Fruit fly (Drosophila melanogaster) whole organism, embryonic: Measurements from ENCODE around the gene Liprin-beta.

Source experiments
- Awh ChIP-seq: fragments of 200-800 bp; sonication (Bioruptor generic); IDR thresholded peaks from 2 replicates; pipeline ENCODE4, ENCODE4 v1.3.6; 2022; ENCODE audit warnings: missing biosample characterization, missing genetic modification characterization
- Bgb ChIP-seq: fragments of 200-800 bp; sonication (Bioruptor generic); IDR thresholded peaks from 2 replicates; pipeline ENCODE4 v1.3.6; 2022; ENCODE audit warnings: missing biosample characterization, missing genetic modification characterization; ENCODE audit not compliant: partially characterized antibody
- CG11696 ChIP-seq: fragments of 200-800 bp; sonication (Bioruptor generic); IDR thresholded peaks from 2 replicates; pipeline ENCODE4 v1.3.6; 2022; ENCODE audit warnings: missing biosample characterization, missing genetic modification characterization
- CG12391 ChIP-seq: fragments of 200-800 bp; sonication (Bioruptor generic); optimal IDR thresholded peaks from 3 replicates; lab custom pipeline; 2018; ENCODE audit warnings: missing biosample characterization, mild to moderate bottlenecking, missing genetic modification characterization, moderate library complexity
- CG13624 ChIP-seq: fragments of 200-800 bp; sonication (Bioruptor generic); optimal IDR thresholded peaks from 2 replicates; lab custom pipeline; 2016; ENCODE audit warnings: missing biosample characterization, missing genetic modification characterization
- CG13894 ChIP-seq: fragments of 200-800 bp; sonication (Bioruptor generic); optimal IDR thresholded peaks from 3 replicates; lab custom pipeline; 2018; ENCODE audit warnings: missing biosample characterization, mild to moderate bottlenecking, missing genetic modification characterization, moderate library complexity
- CG15011 ChIP-seq: fragments of 200-800 bp; sonication (Bioruptor generic); optimal IDR thresholded peaks from 3 replicates; lab custom pipeline; 2018; ENCODE audit warnings: missing biosample characterization, mild to moderate bottlenecking, missing genetic modification characterization
- CG18476 ChIP-seq: fragments of 200-800 bp; sonication (Bioruptor generic); optimal IDR thresholded peaks from 2 replicates; lab custom pipeline; 2016; ENCODE audit warnings: missing biosample characterization, mild to moderate bottlenecking, missing genetic modification characterization
- CG18599 ChIP-seq: fragments of 200-800 bp; sonication (Bioruptor generic); optimal IDR thresholded peaks from 3 replicates; lab custom pipeline; 2017; ENCODE audit warnings: missing biosample characterization, missing genetic modification characterization, mild to moderate bottlenecking, moderate library complexity, missing genetic modification reagents
- CG18619 ChIP-seq: fragments of 200-800 bp; sonication (Bioruptor generic); optimal IDR thresholded peaks from 3 replicates; lab custom pipeline; 2017; ENCODE audit warnings: missing biosample characterization, mild to moderate bottlenecking, missing genetic modification characterization
- CG2120 ChIP-seq: fragments of 200-800 bp; sonication (Bioruptor generic); optimal IDR thresholded peaks from 3 replicates; lab custom pipeline; 2016; ENCODE audit warnings: missing biosample characterization, missing genetic modification characterization
- CG34422 ChIP-seq: fragments of 200-800 bp; sonication (Bioruptor generic); IDR thresholded peaks from 3 replicates; pipeline ENCODE4 v1.3.6; 2022; ENCODE audit warnings: missing biosample characterization, missing genetic modification characterization
- CG43689 ChIP-seq: fragments of 200-800 bp; sonication (Bioruptor generic); IDR thresholded peaks from 2 replicates; pipeline ENCODE4 v1.3.6; 2022; ENCODE audit warnings: missing biosample characterization, missing genetic modification characterization
- CG6791 ChIP-seq: fragments of 200-800 bp; sonication (Bioruptor generic); IDR thresholded peaks from 3 replicates; pipeline ENCODE4 v1.3.6; 2022; ENCODE audit warnings: missing biosample characterization, missing genetic modification characterization; ENCODE audit not compliant: partially characterized antibody
- CG8359 ChIP-seq: fragments of 200-800 bp; sonication (Bioruptor generic); optimal IDR thresholded peaks from 2 replicates; lab custom pipeline; 2017; ENCODE audit warnings: missing biosample characterization, mild to moderate bottlenecking, missing genetic modification characterization, borderline replicate concordance
- CG8944 ChIP-seq: fragments of 200-800 bp; sonication (Bioruptor generic); optimal IDR thresholded peaks from 3 replicates; lab custom pipeline; 2016; ENCODE audit warnings: missing biosample characterization, missing genetic modification characterization
- CG9609 ChIP-seq: fragments of 200-800 bp; sonication (Bioruptor generic); optimal IDR thresholded peaks from 3 replicates; lab custom pipeline; 2016; ENCODE audit warnings: missing biosample characterization, missing genetic modification characterization
- Drgx ChIP-seq: fragments of 200-800 bp; sonication (Bioruptor generic); IDR thresholded peaks from 2 replicates; pipeline ENCODE4 v1.3.6; 2022; ENCODE audit warnings: missing biosample characterization, missing genetic modification characterization
- H15 ChIP-seq: fragments of 200-800 bp; sonication (Bioruptor generic); IDR thresholded peaks from 3 replicates; pipeline ENCODE4 v1.3.6; 2022; ENCODE audit warnings: missing biosample characterization, missing genetic modification characterization
- Hmx ChIP-seq: fragments of 200-800 bp; sonication (Bioruptor generic); optimal IDR thresholded peaks from 2 replicates; lab custom pipeline; 2016; ENCODE audit warnings: missing biosample characterization, missing genetic modification characterization
- MBD-R2 ChIP-seq: fragments of 200-800 bp; sonication (Bioruptor generic); IDR thresholded peaks from 2 replicates; pipeline ENCODE4 v1.3.6; 2022; ENCODE audit warnings: missing biosample characterization, missing genetic modification characterization
- Med ChIP-seq: fragments of 200-800 bp; sonication (Bioruptor generic); peaks from one replicate; lab custom pipeline; 2016; ENCODE audit warnings: missing biosample characterization, missing genetic modification characterization, mild to moderate bottlenecking, inconsistent platforms, moderate library complexity
- NfI ChIP-seq: fragments of 200-800 bp; sonication (Bioruptor generic); optimal IDR thresholded peaks from 3 replicates; lab custom pipeline; 2018; ENCODE audit warnings: missing biosample characterization, mild to moderate bottlenecking, missing genetic modification characterization, moderate library complexity
- Trl ChIP-seq, 3 experiments: fragments of >200 bp in 2 of 3; fragments of 200-800 bp in 1 of 3; sonication (Bioruptor generic) in 1 of 3; optimal IDR thresholded peaks; 2 replicates in 1 of 3; 3 replicates in 2 of 3; lab custom pipeline; 2016 to 2017; ENCODE audit warnings: missing biosample characterization in 1 of 3, missing genetic modification characterization in 1 of 3
- ab ChIP-seq: fragments of 200-800 bp; sonication (Bioruptor generic); optimal IDR thresholded peaks from 2 replicates; lab custom pipeline; 2016; ENCODE audit warnings: missing biosample characterization, missing genetic modification characterization
- bsh ChIP-seq, 2 experiments: fragments of 200-800 bp; sonication (Bioruptor generic); optimal IDR thresholded peaks; 2 replicates each; lab custom pipeline; 2017 to 2018; ENCODE audit warnings: mild to moderate bottlenecking in 2 of 2, missing biosample characterization in 2 of 2, missing genetic modification characterization in 2 of 2, moderate library complexity in 1 of 2
- crol ChIP-seq: fragments of 200-800 bp; sonication (Bioruptor generic); IDR thresholded peaks from 2 replicates; pipeline ENCODE4 v1.3.6; 2022; ENCODE audit warnings: missing biosample characterization, missing genetic modification characterization
- dysf ChIP-seq: fragments of 200-800 bp; sonication (Bioruptor generic); IDR thresholded peaks from 3 replicates; pipeline ENCODE4 v1.3.6; 2022; ENCODE audit warnings: missing biosample characterization, missing genetic modification characterization
- gem ChIP-seq: fragments of 200-800 bp; sonication (Bioruptor generic); optimal IDR thresholded peaks from 2 replicates; lab custom pipeline; 2019; ENCODE audit warnings: missing biosample characterization, mild to moderate bottlenecking, missing genetic modification characterization, moderate library complexity
- grn ChIP-seq: fragments of 200-800 bp; sonication (Bioruptor generic); optimal IDR thresholded peaks from 3 replicates; lab custom pipeline; 2017; ENCODE audit warnings: missing biosample characterization, missing genetic modification characterization
- hbn ChIP-seq: fragments of 200-800 bp; sonication (Bioruptor generic); IDR thresholded peaks from 2 replicates; pipeline ENCODE4 v1.3.6; 2022; ENCODE audit warnings: missing biosample characterization, missing genetic modification characterization; ENCODE audit not compliant: partially characterized antibody
- jumu ChIP-seq: fragments of 200-800 bp; sonication (Bioruptor generic); optimal IDR thresholded peaks from 3 replicates; lab custom pipeline; 2016; ENCODE audit warnings: missing biosample characterization, missing genetic modification characterization
- lbe ChIP-seq: fragments of 200-800 bp; sonication (Bioruptor generic); optimal IDR thresholded peaks from 2 replicates; lab custom pipeline; 2016; ENCODE audit warnings: missing biosample characterization, mild to moderate bottlenecking, missing genetic modification characterization
- lmd ChIP-seq: fragments of 200-800 bp; sonication (Bioruptor generic); IDR thresholded peaks from 2 replicates; pipeline ENCODE4 v1.3.6; 2022; ENCODE audit warnings: missing biosample characterization, missing genetic modification characterization
- nom ChIP-seq: fragments of 200-800 bp; sonication (Bioruptor generic); optimal IDR thresholded peaks from 2 replicates; lab custom pipeline; 2017; ENCODE audit warnings: missing biosample characterization, missing genetic modification characterization, mild to moderate bottlenecking, moderate library complexity, missing genetic modification reagents
- onecut ChIP-seq: fragments of 200-800 bp; sonication (Bioruptor generic); IDR thresholded peaks from 2 replicates; pipeline ENCODE4 v1.3.6; 2022; ENCODE audit warnings: missing biosample characterization, missing genetic modification characterization
- ranshi ChIP-seq: fragments of 200-800 bp; sonication (Bioruptor generic); IDR thresholded peaks from 2 replicates; pipeline ENCODE4 v1.3.6; 2022; ENCODE audit warnings: missing biosample characterization, missing genetic modification characterization
- row ChIP-seq: fragments of 200-800 bp; sonication (Bioruptor generic); IDR thresholded peaks from 3 replicates; pipeline ENCODE4 v1.3.6; 2022; ENCODE audit warnings: missing biosample characterization, missing genetic modification characterization
- slp2 ChIP-seq: fragments of 200-800 bp; sonication (Bioruptor generic); optimal IDR thresholded peaks from 2 replicates; lab custom pipeline; 2016; ENCODE audit warnings: missing biosample characterization, missing genetic modification characterization
- tgo ChIP-seq: fragments of 200-800 bp; sonication (Bioruptor generic); IDR thresholded peaks from 3 replicates; pipeline ENCODE4 v1.3.6; 2022; ENCODE audit warnings: missing biosample characterization, missing genetic modification characterization
- wor ChIP-seq: fragments of 200-800 bp; sonication (Bioruptor generic); IDR thresholded peaks from 2 replicates; pipeline ENCODE4 v1.3.6; 2022; ENCODE audit warnings: missing biosample characterization, missing genetic modification characterization

Liprin-beta gene

DNA sequence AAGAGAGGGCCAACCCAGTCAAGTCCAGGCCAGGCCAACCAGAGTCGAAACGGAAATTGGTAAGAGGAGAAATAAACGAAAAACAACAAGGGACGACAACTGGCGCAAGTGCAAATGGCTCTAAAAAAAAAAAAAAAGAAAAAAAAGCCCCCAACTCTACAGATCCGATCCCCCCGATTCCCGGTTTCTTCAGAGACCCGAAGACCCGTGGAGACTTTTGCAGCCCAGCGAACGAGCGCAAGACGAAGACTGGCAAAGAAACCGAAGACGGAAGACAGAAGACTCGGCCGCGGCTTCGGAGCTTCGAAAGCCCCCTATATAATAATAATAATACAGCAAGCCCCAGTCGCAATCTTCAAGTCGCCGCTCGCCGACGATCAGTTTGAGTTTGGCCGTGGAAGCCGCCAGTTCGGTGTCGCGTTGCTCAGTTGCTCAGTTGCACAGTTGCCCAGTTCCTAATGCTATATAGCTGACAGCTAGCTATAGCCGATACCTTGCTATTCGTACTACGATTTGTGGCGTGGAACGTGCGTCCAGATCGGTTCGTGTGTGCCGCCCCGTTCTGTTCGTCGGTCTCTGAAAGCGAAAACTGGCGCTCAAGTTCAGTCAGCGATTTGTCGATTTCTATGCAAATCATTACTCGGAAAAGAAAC lies 18.6 kb upstream of the Liprin-beta start (continued):
- TF ChIP-seq crol (0 out of 2 replicates have a peak, but pooled peaks have one; percentile 20), NfI (GFP tag; lab: Kevin White, UChicago) (no peak), CG34422 (GFP tag; lab: Robert Waterston, UW) (0 out of 3 replicates have a peak, but pooled peaks have one; percentile 18), Med (GFP tag; lab: Kevin White, UChicago) (peak; percentile 74), H15 (GFP tag; lab: Robert Waterston, UW) (no peak), CG11696 (GFP tag; lab: Robert Waterston, UW) (0 out of 2 replicates have a peak, but pooled peaks have one; percentile 14), ab (GFP tag; lab: Kevin White, UChicago) (no peak), CG13894 (tag; lab: Kevin White, UChicago) (peak; percentile 80), Awh (no peak), slp2 (GFP tag; lab: Kevin White, UChicago) (no peak), row (GFP tag; lab: Robert Waterston, UW) (no peak), CG18619 (GFP tag; lab: Kevin White, UChicago) (no peak), CG2120 (GFP tag; lab: Kevin White, UChicago) (peak; percentile 6), CG8359 (GFP tag; lab: Kevin White, UChicago) (no peak), dysf (GFP tag; lab: Robert Waterston, UW) (0 out of 3 replicates have a peak, but pooled peaks have one; percentile 20), MBD-R2 (GFP tag; lab: Robert Waterston, UW) (no peak), CG6791 (GFP tag; lab: Robert Waterston, UW) (0 out of 3 replicates have a peak, but pooled peaks have one; percentile 38), CG13624 (GFP tag; lab: Kevin White, UChicago) (no peak), CG9609 (GFP tag; lab: Kevin White, UChicago) (no peak), lmd (GFP tag; lab: Robert Waterston, UW) (no peak), CG15011 (GFP tag; lab: Kevin White, UChicago) (no peak), CG18599 (GFP tag; lab: Kevin White, UChicago) (no peak), Drgx (GFP tag; lab: Robert Waterston, UW) (peak; percentile 5; the same call in 1 of the 2 replicates), jumu (no peak), CG43689 (GFP tag; lab: Robert Waterston, UW) (no peak), wor (GFP tag; lab: Robert Waterston, UW) (no peak)
- TF ChIP-seq, all 482 proteins: peak for 48

DNA sequence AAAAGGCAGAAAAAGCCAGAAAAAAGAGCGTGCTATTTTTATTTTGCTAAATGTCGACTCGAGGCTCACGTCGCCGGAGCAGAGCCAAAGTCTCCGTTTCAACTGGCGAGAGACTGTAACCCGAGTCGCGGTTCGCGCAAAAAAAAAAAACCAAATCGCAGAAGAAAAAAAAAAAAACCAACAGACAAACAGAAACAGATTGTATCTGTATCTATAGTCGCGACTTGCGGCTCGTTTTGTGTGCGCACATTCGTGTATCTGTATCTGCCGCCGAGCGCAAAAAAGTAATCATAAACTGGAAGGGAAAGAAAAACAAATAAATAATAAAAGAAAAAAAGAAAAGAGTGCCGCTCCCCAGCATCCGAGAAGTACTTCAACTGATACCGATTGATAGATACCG lies 18.0 kb upstream of the Liprin-beta start:
- TF ChIP-seq CG18476 (GFP tag; lab: Kevin White, UChicago) (no peak), nom (GFP tag; lab: Kevin White, UChicago) (peak; percentile 96), bsh (GFP tag; optimal IDR thresholded peaks at IDR 0.05; lab: Kevin White, UChicago) (peak in 1 of 2 experiments; percentile 94), hbn (GFP tag; lab: Robert Waterston, UW) (no peak), Drgx (GFP tag; lab: Robert Waterston, UW) (peak; percentile 89), onecut (GFP tag; lab: Robert Waterston, UW) (no peak), gem (no peak), CG12391 (tag; lab: Kevin White, UChicago) (no peak), ranshi (GFP tag; lab: Robert Waterston, UW) (no peak), lbe (GFP tag; lab: Kevin White, UChicago) (peak; percentile 16), CG8944 (GFP tag; lab: Kevin White, UChicago) (no peak), tgo (GFP tag; lab: Robert Waterston, UW) (no peak), Bgb (GFP tag; lab: Robert Waterston, UW) (no peak), grn (GFP tag; lab: Kevin White, UChicago) (peak; percentile 49), Trl (optimal IDR thresholded peaks at IDR 0.05; lab: Kevin White, UChicago) (no peak), Trl (GFP tag; optimal IDR thresholded peaks at IDR 0.05; lab: Kevin White, UChicago) (no peak), Hmx (GFP tag; lab: Kevin White, UChicago) (no peak)
- TF ChIP-seq, all 482 proteins: peak for 5
